Worm (Caenorhabditis elegans) whole organism, midembryonic: ENCODE results near the gene Y62E10A.3.
A peak's percentile ranks its signal among the peaks of the same experiment; 100 is the strongest.

Source experiments
- T22C8.4 ChIP-seq: fragments of 200-800 bp; sonication (Bioruptor generic); IDR thresholded peaks from 2 replicates; pipeline ENCODE4 v1.3.6; 2022; ENCODE audit warnings: missing genetic modification characterization, missing compliant biosample characterization
- cog-1 ChIP-seq: sonication (generic microtip); optimal IDR thresholded peaks from 2 replicates; lab custom pipeline; 2016; ENCODE audit warnings: missing genetic modification characterization, missing compliant biosample characterization
- flt-1 ChIP-seq: fragments of 200-800 bp; sonication (Bioruptor generic); IDR thresholded peaks from 2 replicates; pipeline ENCODE4 v1.3.6; 2022; ENCODE audit warnings: missing genetic modification characterization, missing compliant biosample characterization
- klf-2 ChIP-seq: fragments of 200-800 bp; sonication (Bioruptor generic); conservative IDR thresholded peaks from 2 replicates; pipeline ENCODE4 v1.3.6; 2022; ENCODE audit warnings: missing genetic modification reagents, missing genetic modification characterization, missing compliant biosample characterization
- med-1 ChIP-seq: sonication (generic microtip); optimal IDR thresholded peaks from 2 replicates; lab custom pipeline; 2017; ENCODE audit warnings: missing genetic modification characterization, mild to moderate bottlenecking, missing compliant biosample characterization, antibody characterized with exemption, missing genetic modification reagents; ENCODE audit not compliant: insufficient read depth
- ref-1 ChIP-seq: fragments of 200-800 bp; sonication (Bioruptor generic); conservative IDR thresholded peaks from 2 replicates; pipeline ENCODE4 v1.3.6; 2022; ENCODE audit warnings: missing genetic modification reagents, missing genetic modification characterization, missing compliant biosample characterization
- tab-1 ChIP-seq: fragments of 200-800 bp; sonication (Bioruptor generic); IDR thresholded peaks from 2 replicates; pipeline ENCODE4 v1.3.6; 2022; ENCODE audit warnings: missing genetic modification characterization, missing compliant biosample characterization
- ztf-23 ChIP-seq: fragments of 200-800 bp; sonication (Bioruptor generic); IDR thresholded peaks from 2 replicates; pipeline ENCODE4 v1.3.6; 2022; ENCODE audit warnings: missing genetic modification reagents, missing genetic modification characterization, missing compliant biosample characterization
- ztf-29 ChIP-seq: fragments of 200-800 bp; sonication (Bioruptor generic); IDR thresholded peaks from 2 replicates; pipeline ENCODE4 v1.3.6; 2022; ENCODE audit warnings: missing genetic modification reagents, missing genetic modification characterization, missing compliant biosample characterization

The Y62E10A.3 gene

ce11 chrIV:13374918-13375317, 14.9 kb upstream of the Y62E10A.3 start:
- TF ChIP-seq T22C8.4 (GFP tag; lab: Robert Waterston, UW) (peak; percentile 55), flt-1 (GFP tag; lab: Robert Waterston, UW) (no peak), med-1 (no peak), ztf-29 (GFP tag; lab: Robert Waterston, UW) (no peak), ztf-23 (GFP tag; lab: Robert Waterston, UW) (no peak)

ce11 chrIV:13371699-13372098, 11.7 kb upstream of the Y62E10A.3 start, which contains the start of gene Y62E10A.6:
Gene Y62E10A.6, plus strand, starts transcription at chrIV:13371999.
- no peak for TF ChIP-seq med-1
- no peak for TF ChIP-seq ref-1 (GFP tag; lab: Robert Waterston, UW)
- TF ChIP-seq flt-1 (GFP tag; lab: Robert Waterston, UW): no peak
- no peak for TF ChIP-seq T22C8.4 (GFP tag; lab: Robert Waterston, UW)
- TF ChIP-seq tab-1 (GFP tag; lab: Robert Waterston, UW): no peak
- no peak for TF ChIP-seq ztf-23 (GFP tag; lab: Robert Waterston, UW)
- no peak for TF ChIP-seq ztf-29 (GFP tag; lab: Robert Waterston, UW)
- TF ChIP-seq klf-2 (GFP tag; lab: Robert Waterston, UW): no peak
- TF ChIP-seq cog-1 (tag; lab: Kevin White, UChicago): no peak

DNA sequence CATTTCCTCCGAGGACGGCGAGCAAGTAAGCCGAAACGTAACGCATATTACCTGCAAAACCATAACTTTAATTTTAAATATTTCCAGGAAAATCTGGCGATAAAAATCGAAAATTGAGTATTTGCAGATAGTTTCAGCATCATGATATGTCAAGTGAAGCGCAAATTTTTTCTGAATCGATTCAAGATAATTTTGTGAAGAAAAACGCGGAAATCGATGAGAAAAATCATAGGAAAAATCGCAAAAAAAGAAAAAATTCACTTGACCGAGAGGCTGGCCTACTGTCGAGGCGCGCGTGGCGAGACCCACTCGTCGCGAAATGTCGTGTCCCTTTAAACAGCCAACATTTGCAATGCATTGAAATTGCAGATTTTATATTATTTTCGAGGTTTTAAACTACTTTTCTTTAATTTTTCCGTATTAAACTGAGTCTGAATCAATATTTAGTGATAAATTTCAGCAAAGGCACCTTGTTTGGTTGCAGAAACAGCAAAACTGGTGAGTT, 10.2 kb upstream of the Y62E10A.3 start, which contains the start of the genes rla-2, popl-7 and Y62E10A.24:
Gene rla-2 (minus strand): TSS at position 51 of the 505 bp plus-strand sequence.
Gene popl-7 (plus strand): TSS at position 455 of the 505 bp plus-strand sequence.
Gene Y62E10A.24 (plus strand): TSS at position 476 of the 505 bp plus-strand sequence.
- TF ChIP-seq klf-2 (GFP tag; lab: Robert Waterston, UW): no peak
- no peak for TF ChIP-seq ztf-23 (GFP tag; lab: Robert Waterston, UW)
- TF ChIP-seq ztf-29 (GFP tag; lab: Robert Waterston, UW): no peak
- no peak for TF ChIP-seq ref-1 (GFP tag; lab: Robert Waterston, UW)
- TF ChIP-seq T22C8.4 (GFP tag; lab: Robert Waterston, UW): no peak
- TF ChIP-seq med-1: no peak
- no peak for TF ChIP-seq flt-1 (GFP tag; lab: Robert Waterston, UW)
- no peak for TF ChIP-seq tab-1 (GFP tag; lab: Robert Waterston, UW)
- no peak for TF ChIP-seq cog-1 (tag; lab: Kevin White, UChicago)

DNA sequence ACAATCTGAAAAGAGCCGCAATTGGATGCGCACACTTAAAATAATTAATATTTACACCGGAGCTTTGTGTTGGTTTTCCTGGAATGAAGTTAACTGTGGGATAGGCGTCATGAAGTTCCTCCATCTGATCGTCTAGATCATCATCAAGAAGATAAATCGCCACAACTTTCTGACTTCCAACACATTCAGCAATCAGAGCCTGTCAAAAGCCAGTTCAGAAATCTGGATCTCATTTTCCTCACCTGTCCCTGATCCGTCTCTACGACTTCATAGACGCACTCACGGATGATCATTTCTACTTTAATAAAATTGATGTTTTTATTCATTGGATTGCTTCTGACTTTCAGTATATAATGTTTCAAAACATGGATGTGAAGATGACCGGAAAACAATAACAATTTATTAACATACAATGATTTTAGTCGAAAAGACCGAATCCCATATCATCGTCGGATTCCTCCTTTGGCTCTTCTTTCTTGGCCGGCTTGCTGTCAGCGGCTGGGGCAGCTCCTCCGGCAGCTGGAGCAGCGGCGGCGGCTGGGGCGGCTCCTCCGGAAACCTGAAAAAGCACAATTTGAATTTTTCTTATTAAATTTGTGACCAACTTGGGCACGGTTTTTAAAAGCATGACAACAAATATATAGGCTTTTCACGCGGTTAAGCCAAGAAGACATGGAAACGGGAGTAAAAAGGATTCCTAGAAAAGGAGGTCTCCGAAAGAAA, 9.2 kb upstream of the Y62E10A.3 start, which contains the start of gene agt-1:
Gene agt-1 (minus strand): TSS at position 293 of the 723 bp plus-strand sequence.
- TF ChIP-seq ztf-29 (GFP tag; lab: Robert Waterston, UW): no peak
- TF ChIP-seq flt-1 (GFP tag; lab: Robert Waterston, UW): no peak
- TF ChIP-seq ref-1 (GFP tag; lab: Robert Waterston, UW): no peak
- no peak for TF ChIP-seq cog-1 (tag; lab: Kevin White, UChicago)
- TF ChIP-seq T22C8.4 (GFP tag; lab: Robert Waterston, UW): no peak
- TF ChIP-seq ztf-23 (GFP tag; lab: Robert Waterston, UW): no peak
- TF ChIP-seq klf-2 (GFP tag; lab: Robert Waterston, UW): no peak
- TF ChIP-seq med-1: no peak
- TF ChIP-seq tab-1 (GFP tag; lab: Robert Waterston, UW): no peak

- TF ChIP-seq klf-2 (GFP tag; lab: Robert Waterston, UW): no peak
- TF ChIP-seq cog-1 (tag; lab: Kevin White, UChicago): no peak
- TF ChIP-seq ztf-23 (GFP tag; lab: Robert Waterston, UW): no peak
- no peak for TF ChIP-seq T22C8.4 (GFP tag; lab: Robert Waterston, UW)
- no peak for TF ChIP-seq ref-1 (GFP tag; lab: Robert Waterston, UW)
- TF ChIP-seq tab-1 (GFP tag; lab: Robert Waterston, UW): no peak
- TF ChIP-seq ztf-29 (GFP tag; lab: Robert Waterston, UW): no peak
- TF ChIP-seq med-1: no peak
- no peak for TF ChIP-seq flt-1 (GFP tag; lab: Robert Waterston, UW)
Measured at ce11 chrIV:13364869-13365268, 4.8 kb upstream of the Y62E10A.3 start, which contains the start of gene srsx-25. Gene srsx-25, plus strand, starts transcription at chrIV:13365169.

DNA sequence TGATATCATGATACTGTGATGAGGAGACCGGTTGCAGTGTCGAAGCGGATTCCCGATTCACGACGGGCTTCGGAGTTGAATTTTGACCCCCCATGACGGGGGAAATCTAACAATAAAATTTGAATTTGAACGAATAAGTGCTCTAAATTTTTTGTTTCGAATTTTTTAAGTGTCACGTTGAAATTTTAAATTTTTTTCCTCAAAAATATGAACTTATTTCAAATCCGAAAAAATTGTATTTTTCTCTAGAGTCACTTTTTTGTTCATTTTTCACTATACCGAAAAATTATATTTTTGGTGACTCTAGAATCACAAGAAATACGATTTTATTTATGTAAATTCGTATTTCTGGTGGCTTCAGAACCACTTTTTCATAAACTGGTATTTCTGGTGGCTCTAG, 1.6 kb downstream of the Y62E10A.3 start, which contains the start of gene W02A2.8:
Gene W02A2.8 (minus strand): TSS at position 101 of the 400 bp plus-strand sequence.
- TF ChIP-seq ztf-23 (GFP tag; lab: Robert Waterston, UW) (no peak), klf-2 (GFP tag; lab: Robert Waterston, UW) (no peak), flt-1 (GFP tag; lab: Robert Waterston, UW) (no peak), tab-1 (GFP tag; lab: Robert Waterston, UW) (no peak), cog-1 (tag; lab: Kevin White, UChicago) (no peak)

- no peak for TF ChIP-seq T22C8.4 (GFP tag; lab: Robert Waterston, UW)
- no peak for TF ChIP-seq ztf-29 (GFP tag; lab: Robert Waterston, UW)
- no peak for TF ChIP-seq flt-1 (GFP tag; lab: Robert Waterston, UW)
- no peak for TF ChIP-seq ref-1 (GFP tag; lab: Robert Waterston, UW)
Measured at ce11 chrIV:13356005-13356404, 4.0 kb downstream of the Y62E10A.3 start.

DNA sequence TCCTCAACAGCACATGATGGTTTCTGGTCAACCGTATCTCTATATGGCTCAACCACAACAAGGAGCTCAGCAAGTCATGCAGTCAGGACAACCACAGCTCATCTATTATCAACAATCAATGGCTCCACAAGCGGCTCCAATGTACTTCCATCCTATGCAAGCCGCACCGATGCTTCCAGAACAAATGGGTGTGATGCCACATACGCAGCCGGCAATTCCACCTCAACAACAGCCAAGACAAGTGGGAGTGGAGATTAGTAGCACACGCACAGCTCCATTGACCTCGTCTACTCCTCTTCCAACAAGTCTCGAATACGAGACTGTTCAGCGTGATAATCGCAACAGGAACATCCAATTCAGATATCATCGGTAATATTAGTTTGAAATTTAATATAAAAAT, 6.0 kb downstream of the Y62E10A.3 start:
- TF ChIP-seq tab-1 (GFP tag; lab: Robert Waterston, UW) (no peak), cog-1 (tag; lab: Kevin White, UChicago) (no peak), med-1 (no peak), ztf-23 (GFP tag; lab: Robert Waterston, UW) (no peak), klf-2 (GFP tag; lab: Robert Waterston, UW) (no peak), ref-1 (GFP tag; lab: Robert Waterston, UW) (no peak)

DNA sequence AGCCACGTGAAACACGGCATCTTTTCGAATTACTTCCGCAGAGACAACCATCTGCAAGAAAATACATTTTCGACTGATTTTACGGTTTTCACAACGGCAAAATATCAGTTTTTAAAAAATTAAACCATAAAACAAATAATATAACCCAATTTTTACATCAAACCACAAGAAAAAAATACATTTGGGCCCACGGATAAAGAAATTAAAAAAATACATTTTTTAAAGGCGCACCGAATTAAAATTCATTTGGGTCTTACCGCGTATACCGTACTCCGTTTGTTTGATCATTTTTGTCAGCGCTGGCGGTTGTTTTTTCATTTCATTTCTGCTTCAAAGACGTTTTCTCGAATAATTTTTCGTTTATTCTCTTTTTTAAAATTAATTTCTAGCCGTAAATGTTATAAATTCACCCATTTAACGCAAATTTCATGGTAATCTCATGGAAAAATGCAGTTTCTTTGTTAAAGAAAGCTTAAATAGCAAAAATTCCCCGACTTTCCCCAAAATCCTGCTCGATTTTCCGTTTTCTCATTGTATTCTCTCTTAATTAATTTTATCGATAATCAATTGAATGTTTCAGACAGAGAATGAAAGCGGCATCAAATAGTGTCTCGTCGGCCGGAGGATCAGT, 6.8 kb downstream of the Y62E10A.3 start, which contains the start of the genes rec-8 and mex-5:
Gene rec-8 (minus strand): TSS at position 51 of the 631 bp plus-strand sequence.
Gene mex-5 (plus strand): TSS at position 581 of the 631 bp plus-strand sequence.
- no peak for TF ChIP-seq cog-1 (tag; lab: Kevin White, UChicago)
